Worm (Caenorhabditis elegans): Measurements from ENCODE around the gene lido-6.

The lido-6 gene

DNA sequence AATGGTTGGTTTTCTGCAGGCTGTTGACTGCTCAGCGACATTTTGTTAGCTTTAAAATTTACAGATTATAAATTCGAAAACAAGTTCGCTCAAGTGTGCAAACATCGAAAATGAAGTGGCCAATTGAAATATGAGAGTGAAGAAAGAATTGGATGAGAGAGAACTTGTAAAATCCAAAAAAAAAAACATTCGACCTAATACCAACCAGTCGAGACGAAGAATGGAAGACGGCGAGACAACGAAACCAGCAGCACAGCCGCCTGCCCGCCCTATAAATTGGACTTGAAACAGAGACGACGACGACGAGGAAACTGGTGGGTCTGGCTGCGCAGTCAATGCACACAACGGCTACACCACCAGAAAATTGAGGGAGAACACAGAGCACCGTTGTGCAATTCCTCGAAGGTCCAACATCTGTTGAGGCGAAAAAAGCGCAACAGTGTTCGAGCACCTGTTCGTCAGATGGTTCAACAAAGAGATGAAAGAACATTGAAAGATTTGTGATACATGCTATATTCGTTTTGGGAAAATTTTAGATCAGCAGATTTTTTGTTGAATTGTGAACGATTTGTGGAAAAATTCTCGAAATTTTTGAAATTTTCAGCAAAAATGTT, 35.0 kb upstream of the lido-6 start, which contains the start of gene T23C6.4:
T23C6.4 (minus strand) TSS at position 51 of the 614 bp plus-strand sequence.
- TF ChIP-seq hmg-1.1 (GFP tag; IDR thresholded peaks at IDR 0.05) (0 out of 2 replicates have a peak, but pooled peaks have one; percentile 37), unc-130 (GFP tag; optimal IDR thresholded peaks at IDR 0.05) (no peak), madf-9 (GFP tag; conservative IDR thresholded peaks at IDR 0.05) (no peak), aha-1 (tag) (peak; percentile 65)

DNA sequence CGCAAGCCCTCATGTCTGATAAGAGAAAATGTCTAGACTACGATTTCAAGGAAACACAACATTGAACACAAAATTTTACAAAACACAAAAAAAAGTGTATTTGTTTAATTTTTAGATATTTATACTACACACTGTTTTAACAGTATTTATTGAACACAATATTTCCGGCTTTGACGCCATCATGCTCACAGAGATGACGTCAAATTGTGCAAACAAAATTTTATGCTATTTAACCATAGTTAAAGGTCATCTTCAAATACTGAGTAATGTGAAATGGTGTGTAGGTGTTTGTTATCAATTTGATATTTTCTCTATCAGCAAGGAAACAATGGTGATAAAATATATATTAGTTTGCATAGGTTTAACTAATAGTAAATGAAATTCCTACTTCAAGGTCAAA, 31.6 kb upstream of the lido-6 start:
- TF ChIP-seq ama-1 (optimal IDR thresholded peaks at IDR 0.05) (no peak), nhr-76 (tag; optimal IDR thresholded peaks at IDR 0.05) (no peak), dve-1 (tag; optimal IDR thresholded peaks at IDR 0.05; ENCODE audit: insufficient read depth) (peak; percentile 9), ceh-82 (tag; optimal IDR thresholded peaks at IDR 0.05) (no peak), dmd-6 (GFP tag; IDR thresholded peaks at IDR 0.05) (0 out of 2 replicates have a peak, but pooled peaks have one; percentile 6), dmd-8 (GFP tag; IDR thresholded peaks at IDR 0.05) (no peak), zag-1 (tag; optimal IDR thresholded peaks at IDR 0.05) (no peak), Y5F2A.4 (GFP tag; optimal IDR thresholded peaks at IDR 0.05) (no peak), daf-19 (GFP tag; conservative IDR thresholded peaks at IDR 0.05) (no peak), D1046.2 (GFP tag; IDR thresholded peaks at IDR 0.05) (no peak), zip-11 (GFP tag; IDR thresholded peaks at IDR 0.05) (no peak), cey-2 (tag; optimal IDR thresholded peaks at IDR 0.05; ENCODE audit: borderline replicate concordance, insufficient read depth) (no peak), spr-1 (tag; optimal IDR thresholded peaks at IDR 0.05) (no peak), jun-1 (tag; optimal IDR thresholded peaks at IDR 0.05) (no peak), mxl-3 (GFP tag; optimal IDR thresholded peaks at IDR 0.05) (no peak), nhr-111 (GFP tag; optimal IDR thresholded peaks at IDR 0.05) (no peak), nhr-6 (tag; optimal IDR thresholded peaks at IDR 0.05) (peak; percentile 99), nhr-28 (tag; optimal IDR thresholded peaks at IDR 0.05) (peak; percentile 72), ceh-62 (tag; optimal IDR thresholded peaks at IDR 0.05) (no peak), madf-5 (GFP tag; IDR thresholded peaks at IDR 0.05) (no peak), pqm-1 (tag; optimal IDR thresholded peaks at IDR 0.05) (peak; percentile 97), nhr-42 (GFP tag; IDR thresholded peaks at IDR 0.05) (no peak), mdl-1 (tag; optimal IDR thresholded peaks at IDR 0.05) (no peak), nhr-237 (tag; optimal IDR thresholded peaks at IDR 0.05) (no peak), nhr-11 (tag; optimal IDR thresholded peaks at IDR 0.05) (no peak), dmd-9 (GFP tag; IDR thresholded peaks at IDR 0.05) (no peak), lin-15B (tag; optimal IDR thresholded peaks at IDR 0.05) (no peak), nhr-102 (tag; optimal IDR thresholded peaks at IDR 0.05) (no peak), madf-9 (GFP tag; conservative IDR thresholded peaks at IDR 0.05) (no peak), ZK337.2 (GFP tag; IDR thresholded peaks at IDR 0.05) (no peak), lir-3 (tag; optimal IDR thresholded peaks at IDR 0.05) (no peak), lin-29 (GFP tag; IDR thresholded peaks at IDR 0.05) (no peak), lin-38 (GFP tag; IDR thresholded peaks at IDR 0.05) (no peak), nhr-10 (tag; optimal IDR thresholded peaks at IDR 0.05) (no peak), nhr-48 (tag; optimal IDR thresholded peaks at IDR 0.05) (no peak), F44E2.7 (GFP tag; IDR thresholded peaks at IDR 0.05) (no peak), spr-3 (GFP tag; optimal IDR thresholded peaks at IDR 0.05) (no peak), fkh-10 (GFP tag; optimal IDR thresholded peaks at IDR 0.05) (no peak), ctbp-1 (GFP tag; IDR thresholded peaks at IDR 0.05) (no peak), attf-4 (tag; optimal IDR thresholded peaks at IDR 0.05) (no peak), tag-97 (GFP tag; IDR thresholded peaks at IDR 0.05) (no peak), ces-1 (GFP tag; optimal IDR thresholded peaks at IDR 0.05) (no peak), ZK546.5 (tag; optimal IDR thresholded peaks at IDR 0.05) (no peak), pha-4 (GFP tag; IDR thresholded peaks at IDR 0.05) (no peak), pha-4 (tag; optimal IDR thresholded peaks at IDR 0.05) (no peak), T20F7.1 (GFP tag; optimal IDR thresholded peaks at IDR 0.05) (no peak), hlh-11 (tag; optimal IDR thresholded peaks at IDR 0.05) (peak; percentile 22)
